Fruit fly (Drosophila melanogaster): Measurements from ENCODE around the gene SNF4Agamma.

The SNF4Agamma gene

DNA sequence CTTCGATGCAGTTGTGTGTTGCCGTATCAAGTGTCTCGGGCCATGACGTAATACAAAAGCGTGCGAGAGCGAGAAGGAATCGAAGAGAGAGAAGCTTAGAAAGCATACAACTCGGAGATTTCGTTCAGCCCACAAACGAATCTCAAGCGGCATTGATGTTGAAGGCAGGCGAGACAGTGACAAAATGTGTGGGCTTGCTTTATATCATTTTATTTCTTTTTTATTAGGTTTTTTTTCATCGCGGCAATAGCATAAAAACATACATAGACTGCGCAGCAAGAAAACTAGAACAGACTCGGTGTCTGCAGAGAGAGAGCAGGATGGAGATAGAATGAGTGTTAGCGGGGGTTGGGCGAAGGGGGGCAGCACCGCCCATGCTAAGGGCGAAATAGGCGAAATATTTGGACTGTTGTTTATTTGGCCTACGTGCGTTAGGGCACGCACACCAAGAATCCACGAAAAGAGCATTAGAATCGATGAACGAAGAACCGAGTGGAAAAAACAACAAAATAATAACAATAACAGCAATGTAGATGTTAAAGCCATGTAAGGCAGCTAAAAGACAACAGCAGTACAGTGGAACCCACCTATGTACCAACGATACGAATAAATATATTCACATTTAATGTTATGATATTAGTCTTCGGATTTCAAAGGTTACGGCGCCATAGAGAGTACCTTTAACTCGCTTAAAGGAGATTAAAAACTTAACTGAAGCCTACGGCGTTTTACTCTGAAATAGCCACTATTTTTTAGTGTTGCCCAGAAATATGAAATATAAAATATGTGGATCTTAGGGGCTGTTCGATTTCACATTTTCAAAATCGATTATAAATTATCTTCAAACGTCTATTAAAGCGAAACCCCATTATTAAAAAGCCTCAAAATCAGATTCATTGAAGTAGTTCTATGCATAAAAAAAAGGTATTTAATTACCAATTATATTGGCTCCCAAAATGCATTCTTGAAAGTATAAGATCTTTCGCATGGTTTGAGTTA is 47.2 kb downstream of the SNF4Agamma start (continued):
- TF ChIP-seq Vsx1 (GFP tag; optimal IDR thresholded peaks at IDR 0.05) (no peak), tio (GFP tag; optimal IDR thresholded peaks at IDR 0.05) (peak; percentile 61), CG18599 (GFP tag; optimal IDR thresholded peaks at IDR 0.05) (no peak), CG4617 (GFP tag; optimal IDR thresholded peaks at IDR 0.05; ENCODE audit: borderline replicate concordance) (no peak), CkIIα-i1 (GFP tag; IDR thresholded peaks at IDR 0.05) (no peak), Hr39 (optimal IDR thresholded peaks at IDR 0.05) (no peak), ash1 (GFP tag; optimal IDR thresholded peaks at IDR 0.05) (no peak), Oaz (GFP tag; IDR thresholded peaks at IDR 0.05) (no peak), Drgx (GFP tag; IDR thresholded peaks at IDR 0.05) (no peak), bigmax (GFP tag; optimal IDR thresholded peaks at IDR 0.05) (no peak), abd-A (tag; optimal IDR thresholded peaks at IDR 0.05) (peak; percentile 99), dpn (GFP tag; optimal IDR thresholded peaks at IDR 0.05) (peak in 1 of 2 experiments; percentile 27), Dip2 (GFP tag; IDR thresholded peaks at IDR 0.05) (no peak), Eip74EF (GFP tag; optimal IDR thresholded peaks at IDR 0.05) (no peak), bab2 (GFP tag; optimal IDR thresholded peaks at IDR 0.05) (no peak), gsb (GFP tag; IDR thresholded peaks at IDR 0.05) (peak; percentile 40; the same call in 1 of the 2 replicates), HmgZ (tag; optimal IDR thresholded peaks at IDR 0.05) (no peak), rib (GFP tag; IDR thresholded peaks at IDR 0.05) (peak; percentile 64), CG3281 (GFP tag; optimal IDR thresholded peaks at IDR 0.05) (peak; percentile 49), Hr51 (GFP tag; optimal IDR thresholded peaks at IDR 0.05) (peak in 1 of 2 experiments; percentile 51), zfh1 (GFP tag; IDR thresholded peaks at IDR 0.05) (peak; percentile 51; the same call in 2 of the 3 replicates), Gug (GFP tag; IDR thresholded peaks at IDR 0.05) (no peak; the same call in 3 of the 4 replicates), CG4282 (GFP tag; optimal IDR thresholded peaks at IDR 0.05) (no peak), Lhr (GFP tag; optimal IDR thresholded peaks at IDR 0.05) (no peak), CG10462 (GFP tag; optimal IDR thresholded peaks at IDR 0.05) (no peak), CG2120 (GFP tag; optimal IDR thresholded peaks at IDR 0.05) (peak; percentile 46), tna (GFP tag; IDR thresholded peaks at IDR 0.05; ENCODE audit: partially characterized antibody) (no peak), gsb-n (tag; optimal IDR thresholded peaks at IDR 0.05) (no peak), gem (tag; optimal IDR thresholded peaks at IDR 0.05) (peak; percentile 72), row (GFP tag; IDR thresholded peaks at IDR 0.05) (peak; percentile 54), CG10209 (GFP tag; optimal IDR thresholded peaks at IDR 0.05) (peak; percentile 36), Meics (GFP tag; optimal IDR thresholded peaks at IDR 0.05) (peak; percentile 61), croc (GFP tag; conservative IDR thresholded peaks at IDR 0.05) (peak; percentile 24; the same call in 1 of the 3 replicates), Sox102F (GFP tag; optimal IDR thresholded peaks at IDR 0.05) (peak; percentile 1), grau (tag; optimal IDR thresholded peaks at IDR 0.05) (peak; percentile 85), sob (GFP tag; IDR thresholded peaks at IDR 0.05) (peak; percentile 52), CG11456 (GFP tag; IDR thresholded peaks at IDR 0.05) (peak; percentile 69; the same call in 1 of the 3 replicates), Ssrp (tag; optimal IDR thresholded peaks at IDR 0.05) (peak; percentile 32), HLH4C (GFP tag; IDR thresholded peaks at IDR 0.05; ENCODE audit: partially characterized antibody) (no peak), Adf1 (GFP tag; IDR thresholded peaks at IDR 0.05) (peak; percentile 52; the same call in 1 of the 2 replicates), ham (GFP tag; IDR thresholded peaks at IDR 0.05) (no peak), seq (GFP tag; IDR thresholded peaks at IDR 0.05) (0 out of 2 replicates have a peak, but pooled peaks have one; percentile 6), CG1603 (tag; optimal IDR thresholded peaks at IDR 0.05) (no peak), sr (GFP tag; IDR thresholded peaks at IDR 0.05) (peak; percentile 88), unpg (GFP tag; optimal IDR thresholded peaks at IDR 0.05) (peak; percentile 38), nau (GFP tag; optimal IDR thresholded peaks at IDR 0.05) (no peak), onecut (GFP tag; IDR thresholded peaks at IDR 0.05) (peak; percentile 28; the same call in 1 of the 2 replicates)
